Worm (Caenorhabditis elegans) whole organism, young adult: ENCODE results near the gene C05G5.1.

ENCODE experiments used
- B0019.2 ChIP-seq: fragments of 200-800 bp; sonication (Bioruptor generic); conservative IDR thresholded peaks from 2 replicates; pipeline ENCODE4 v1.3.6; 2022; ENCODE audit warnings: missing genetic modification reagents, missing genetic modification characterization, missing compliant biosample characterization
- B0035.1 ChIP-seq: sonication (generic microtip); optimal IDR thresholded peaks from 2 replicates; lab custom pipeline; 2016; ENCODE audit warnings: missing genetic modification characterization, mild to moderate bottlenecking, missing compliant biosample characterization, missing genotype, missing genetic modification reagents
- C17E4.6 ChIP-seq: fragments of 200-800 bp; sonication (Bioruptor generic); IDR thresholded peaks from 2 replicates; pipeline ENCODE4 v1.3.6; 2022; ENCODE audit warnings: missing genetic modification reagents, missing genetic modification characterization, missing compliant biosample characterization
- D2030.7 ChIP-seq: fragments of 200-800 bp; sonication (Bioruptor generic); IDR thresholded peaks from 2 replicates; pipeline ENCODE4 v1.3.6; 2022; ENCODE audit warnings: missing genetic modification reagents, missing genetic modification characterization, missing compliant biosample characterization
- F22D6.2 ChIP-seq: sonication (generic microtip); optimal IDR thresholded peaks from 2 replicates; lab custom pipeline; 2016; ENCODE audit warnings: mild to moderate bottlenecking, missing genetic modification characterization, missing compliant biosample characterization
- F49E8.2 ChIP-seq: sonication (generic microtip); optimal IDR thresholded peaks from 3 replicates; lab custom pipeline; 2017; ENCODE audit warnings: missing genetic modification characterization, mild to moderate bottlenecking, missing compliant biosample characterization, antibody characterized with exemption, moderate library complexity; ENCODE audit not compliant: insufficient read depth
- F55B11.4 ChIP-seq: sonication (generic microtip); optimal IDR thresholded peaks from 2 replicates; lab custom pipeline; 2016; ENCODE audit warnings: missing compliant biosample characterization, missing genetic modification characterization, borderline replicate concordance; ENCODE audit not compliant: insufficient read depth
- F57C9.4 ChIP-seq: sonication (generic microtip); optimal IDR thresholded peaks from 2 replicates; lab custom pipeline; 2017; ENCODE audit warnings: mild to moderate bottlenecking, missing genetic modification characterization, missing compliant biosample characterization
- K11D2.4 ChIP-seq: fragments of 200-800 bp; sonication (Bioruptor generic); IDR thresholded peaks from 2 replicates; pipeline ENCODE4 v1.3.6; 2022; ENCODE audit warnings: missing genetic modification reagents, missing genetic modification characterization, missing compliant biosample characterization
- K12H6.12 ChIP-seq: fragments of 200-800 bp; sonication (Bioruptor generic); optimal IDR thresholded peaks from 2 replicates; lab custom pipeline; 2018; ENCODE audit warnings: mild to moderate bottlenecking, missing genetic modification characterization, missing compliant biosample characterization
- T07F8.4 ChIP-seq: sonication (generic microtip); optimal IDR thresholded peaks from 2 replicates; lab custom pipeline; 2016; ENCODE audit warnings: mild to moderate bottlenecking, missing genetic modification characterization, moderate library complexity, missing compliant biosample characterization
- Y53G8AR.9 ChIP-seq: fragments of 200-800 bp; sonication (Bioruptor generic); conservative IDR thresholded peaks from 2 replicates; pipeline ENCODE4 v1.3.6; 2022; ENCODE audit warnings: missing genetic modification reagents, missing genetic modification characterization, missing compliant biosample characterization
- Y79H2A.3 ChIP-seq: fragments of 200-800 bp; sonication (Bioruptor generic); conservative IDR thresholded peaks from 2 replicates; pipeline ENCODE4 v1.3.6; 2022; ENCODE audit warnings: missing genetic modification reagents, missing genetic modification characterization, missing compliant biosample characterization
- Y95B8A.8 ChIP-seq: fragments of 200-800 bp; sonication (Bioruptor generic); IDR thresholded peaks from 2 replicates; pipeline ENCODE4 v1.3.6; 2022; ENCODE audit warnings: missing genetic modification reagents, missing genetic modification characterization, missing compliant biosample characterization
- ZK185.1 ChIP-seq: sonication (generic microtip); optimal IDR thresholded peaks from 2 replicates; lab custom pipeline; 2016; ENCODE audit warnings: mild to moderate bottlenecking, missing genetic modification characterization, missing compliant biosample characterization; ENCODE audit not compliant: poor library complexity, severe bottlenecking
- akir-1 ChIP-seq: fragments of 200-800 bp; sonication (Bioruptor generic); optimal IDR thresholded peaks from 2 replicates; lab custom pipeline; 2018; ENCODE audit warnings: mild to moderate bottlenecking, missing genetic modification characterization, moderate library complexity, missing compliant biosample characterization
- aptf-2 ChIP-seq: fragments of 200-800 bp; sonication (Bioruptor generic); conservative IDR thresholded peaks from 2 replicates; pipeline ENCODE4 v1.3.6; 2022; ENCODE audit warnings: missing genetic modification reagents, missing genetic modification characterization, missing compliant biosample characterization
- aptf-3 ChIP-seq: fragments of 200-800 bp; sonication (Bioruptor generic); IDR thresholded peaks from 2 replicates; pipeline ENCODE4 v1.3.6; 2022; ENCODE audit warnings: missing genetic modification characterization, missing compliant biosample characterization
- atf-7 ChIP-seq: sonication (generic microtip); optimal IDR thresholded peaks from 2 replicates; lab custom pipeline; 2017; ENCODE audit warnings: mild to moderate bottlenecking, missing genetic modification characterization, missing compliant biosample characterization
- athp-1 ChIP-seq: sonication (generic microtip); optimal IDR thresholded peaks from 2 replicates; lab custom pipeline; 2017; ENCODE audit warnings: mild to moderate bottlenecking, missing genetic modification characterization, missing compliant biosample characterization
- ceh-27 ChIP-seq: fragments of 200-800 bp; sonication (Bioruptor generic); optimal IDR thresholded peaks from 2 replicates; lab custom pipeline; 2018; ENCODE audit warnings: mild to moderate bottlenecking, missing genetic modification characterization, moderate library complexity, missing compliant biosample characterization
- egl-44 ChIP-seq: fragments of 200-800 bp; sonication (Bioruptor generic); IDR thresholded peaks from 2 replicates; pipeline ENCODE4 v1.3.6; 2022; ENCODE audit warnings: missing genetic modification reagents, missing genetic modification characterization, missing compliant biosample characterization
- egrh-3 ChIP-seq: fragments of 200-800 bp; sonication (Bioruptor generic); IDR thresholded peaks from 2 replicates; pipeline ENCODE4 v1.3.6; 2022; ENCODE audit warnings: missing genetic modification reagents, missing genetic modification characterization, missing compliant biosample characterization
- fkh-3 ChIP-seq: sonication (generic microtip); optimal IDR thresholded peaks from 2 replicates; lab custom pipeline; 2016; ENCODE audit warnings: mild to moderate bottlenecking, missing genetic modification characterization, missing compliant biosample characterization
- him-1 ChIP-seq: sonication (generic microtip); optimal IDR thresholded peaks from 2 replicates; lab custom pipeline; 2016; ENCODE audit warnings: missing genotype, missing genetic modification reagents, missing genetic modification characterization, missing compliant biosample characterization
- hmg-1.2 ChIP-seq: fragments of 200-800 bp; sonication (Bioruptor generic); IDR thresholded peaks from 2 replicates; pipeline ENCODE4 v1.3.6; 2022; ENCODE audit warnings: missing genetic modification reagents, missing genetic modification characterization, missing compliant biosample characterization
- hmg-20 ChIP-seq: fragments of 200-800 bp; sonication (Bioruptor generic); IDR thresholded peaks from 2 replicates; pipeline ENCODE4 v1.3.6; 2022; ENCODE audit warnings: missing genetic modification reagents, missing genetic modification characterization, missing compliant biosample characterization
- hsf-1 ChIP-seq: fragments of 200-800 bp; sonication (Bioruptor generic); IDR thresholded peaks from 2 replicates; pipeline ENCODE4 v1.3.6; 2022; ENCODE audit warnings: missing genetic modification reagents, missing genetic modification characterization, missing compliant biosample characterization
- lag-1 ChIP-seq: fragments of 200-800 bp; sonication (Bioruptor generic); IDR thresholded peaks from 2 replicates; pipeline ENCODE4 v1.3.6; 2022; ENCODE audit warnings: missing genetic modification reagents, missing genetic modification characterization, missing compliant biosample characterization
- let-607 ChIP-seq, 2 experiments: fragments of 200-800 bp in 1 of 2; sonication (Bioruptor generic) in 1 of 2; sonication (generic microtip) in 1 of 2; optimal IDR thresholded peaks; 2 replicates each; lab custom pipeline; 2016 to 2018; ENCODE audit warnings: mild to moderate bottlenecking in 2 of 2, missing compliant biosample characterization in 2 of 2, missing genetic modification characterization in 2 of 2, moderate library complexity in 2 of 2, missing genotype in 1 of 2
- lin-26 ChIP-seq: fragments of 200-800 bp; sonication (Bioruptor generic); IDR thresholded peaks from 2 replicates; pipeline ENCODE4 v1.3.6; 2022; ENCODE audit warnings: missing genetic modification reagents, missing genetic modification characterization, missing compliant biosample characterization
- lin-35 ChIP-seq, 3 experiments: fragments of 150-350 bp in 2 of 3; sonication (generic microtip) in 1 of 3; optimal IDR thresholded peaks; 2 replicates each; lab custom pipeline; 2014 to 2018; ENCODE audit warnings: missing biosample characterization in 3 of 3, missing genetic modification characterization in 3 of 3, missing genetic modification reagents in 3 of 3
- lir-1 ChIP-seq: fragments of 200-800 bp; sonication (Bioruptor generic); conservative IDR thresholded peaks from 2 replicates; pipeline ENCODE4 v1.3.6; 2022; ENCODE audit warnings: missing genetic modification reagents, missing genetic modification characterization, missing compliant biosample characterization
- lsl-1 ChIP-seq: fragments of 200-800 bp; sonication (Bioruptor generic); optimal IDR thresholded peaks from 2 replicates; lab custom pipeline; 2018; ENCODE audit warnings: mild to moderate bottlenecking, missing genetic modification characterization, moderate library complexity, missing compliant biosample characterization
- mcd-1 ChIP-seq: fragments of 200-800 bp; sonication (Bioruptor generic); IDR thresholded peaks from 2 replicates; pipeline ENCODE4 v1.3.6; 2022; ENCODE audit warnings: missing genetic modification reagents, missing genetic modification characterization, missing compliant biosample characterization
- mes-4 ChIP-seq: sonication (generic microtip); optimal IDR thresholded peaks from 2 replicates; lab custom pipeline; 2016; ENCODE audit warnings: missing genotype, missing genetic modification characterization, missing compliant biosample characterization
- nhr-179 ChIP-seq: sonication (generic microtip); optimal IDR thresholded peaks from 2 replicates; lab custom pipeline; 2016; ENCODE audit warnings: mild to moderate bottlenecking, missing genetic modification characterization, missing compliant biosample characterization
- nhr-80 ChIP-seq: sonication (generic microtip); optimal IDR thresholded peaks from 2 replicates; lab custom pipeline; 2016; ENCODE audit warnings: missing genetic modification characterization, missing compliant biosample characterization
- pbrm-1 ChIP-seq: fragments of 200-800 bp; sonication (Bioruptor generic); IDR thresholded peaks from 2 replicates; pipeline ENCODE4 v1.3.6; 2022; ENCODE audit warnings: missing genetic modification reagents, missing genetic modification characterization, missing compliant biosample characterization
- rpc-1 ChIP-seq, 2 experiments: fragments of 150-350 bp in 1 of 2; sonication (generic microtip) in 1 of 2; optimal IDR thresholded peaks; 2 replicates each; lab custom pipeline; 2014 to 2018; ENCODE audit warnings: missing biosample characterization in 1 of 2, missing genetic modification characterization in 1 of 2, missing genetic modification reagents in 1 of 2, missing genotype in 1 of 2
- snpc-3.4 ChIP-seq: sonication (generic microtip); optimal IDR thresholded peaks from 2 replicates; lab custom pipeline; 2017; ENCODE audit warnings: missing genetic modification characterization, mild to moderate bottlenecking, missing compliant biosample characterization, antibody characterized with exemption, moderate library complexity, missing genotype, missing genetic modification reagents
- zfh-2 ChIP-seq: fragments of 200-800 bp; sonication (Bioruptor generic); conservative IDR thresholded peaks from 2 replicates; pipeline ENCODE4 v1.3.6; 2022; ENCODE audit warnings: missing genetic modification reagents, missing genetic modification characterization, missing compliant biosample characterization
- ztf-3 ChIP-seq: fragments of 200-800 bp; sonication (Bioruptor generic); optimal IDR thresholded peaks from 2 replicates; lab custom pipeline; 2018; ENCODE audit warnings: mild to moderate bottlenecking, missing genetic modification characterization, missing compliant biosample characterization
- ztf-6 ChIP-seq: fragments of 200-800 bp; sonication (Bioruptor generic); IDR thresholded peaks from 2 replicates; pipeline ENCODE4 v1.3.6; 2022; ENCODE audit warnings: missing genetic modification reagents, missing genetic modification characterization, missing compliant biosample characterization

C05G5.1 gene

DNA sequence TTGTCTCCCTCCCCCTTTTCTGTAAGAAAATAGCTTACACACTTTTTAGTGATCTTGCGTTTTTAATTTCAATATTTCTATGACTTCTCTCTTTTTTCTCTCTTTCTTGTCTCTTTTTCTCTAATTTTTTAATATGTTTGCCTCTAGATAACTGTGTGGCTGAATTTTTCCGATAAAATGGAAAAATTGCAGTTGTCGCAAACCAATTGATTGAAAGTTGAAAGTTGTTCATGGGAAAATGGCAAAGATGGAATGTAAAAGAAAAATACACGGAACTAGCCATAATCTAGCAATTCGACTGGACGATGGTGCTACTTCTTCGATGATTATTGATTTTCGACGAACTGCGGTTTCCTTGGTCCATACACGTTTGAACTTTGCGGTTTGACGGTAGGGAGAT lies 15.9 kb upstream of the C05G5.1 start:
- TF ChIP-seq let-607 (tag; optimal IDR thresholded peaks at IDR 0.05; lab: Kevin White, UChicago) (peak; percentile 7 to 62), ztf-6 (GFP tag; lab: Robert Waterston, UW) (no peak), ceh-27 (GFP tag; lab: Kevin White, UChicago) (no peak), nhr-80 (tag; lab: Kevin White, UChicago) (peak; percentile 71)

- TF ChIP-seq fkh-3 (tag; lab: Kevin White, UChicago) (no peak), lag-1 (GFP tag; lab: Robert Waterston, UW) (no peak), zfh-2 (GFP tag; lab: Robert Waterston, UW) (peak; percentile 97), ztf-3 (GFP tag; lab: Kevin White, UChicago) (no peak), rpc-1 (optimal IDR thresholded peaks at IDR 0.05; lab: Kevin White, UChicago) (no peak), rpc-1 (tag; optimal IDR thresholded peaks at IDR 0.05; lab: Kevin White, UChicago) (no peak), lin-26 (GFP tag; lab: Robert Waterston, UW) (peak; percentile 72), B0019.2 (GFP tag; lab: Robert Waterston, UW) (no peak), athp-1 (tag; lab: Kevin White, UChicago) (no peak), snpc-3.4 (tag; lab: Kevin White, UChicago) (no peak), hsf-1 (GFP tag; lab: Robert Waterston, UW) (no peak), K12H6.12 (peak; percentile 73), atf-7 (tag; lab: Kevin White, UChicago) (peak; percentile 20), B0035.1 (tag; lab: Kevin White, UChicago) (no peak), aptf-2 (GFP tag; lab: Robert Waterston, UW) (no peak), Y53G8AR.9 (GFP tag; lab: Robert Waterston, UW) (0 out of 2 replicates have a peak, but pooled peaks have one; percentile 37), egl-44 (GFP tag; lab: Robert Waterston, UW) (0 out of 2 replicates have a peak, but pooled peaks have one; percentile 66), lir-1 (GFP tag; lab: Robert Waterston, UW) (0 out of 2 replicates have a peak, but pooled peaks have one; percentile 35), T07F8.4 (tag; lab: Kevin White, UChicago) (no peak), aptf-3 (no peak), let-607 (tag; optimal IDR thresholded peaks at IDR 0.05; lab: Kevin White, UChicago) (peak; percentile 93 to 94), mes-4 (no peak), F49E8.2 (tag; lab: Kevin White, UChicago) (no peak), hmg-20 (GFP tag; lab: Robert Waterston, UW) (no peak), F55B11.4 (tag; lab: Kevin White, UChicago) (no peak), egrh-3 (GFP tag; lab: Robert Waterston, UW) (peak; percentile 60; the same call in 1 of the 2 replicates), mcd-1 (GFP tag; lab: Robert Waterston, UW) (peak; percentile 67), akir-1 (GFP tag; lab: Kevin White, UChicago) (peak; percentile 21), Y95B8A.8 (GFP tag; lab: Robert Waterston, UW) (no peak), nhr-179 (tag; lab: Kevin White, UChicago) (no peak), lin-35 (GFP tag; optimal IDR thresholded peaks at IDR 0.05; lab: Kevin White, UChicago) (peak in 1 of 3 experiments; percentile 64), nhr-80 (tag; lab: Kevin White, UChicago) (peak; percentile 99), pbrm-1 (GFP tag; lab: Robert Waterston, UW) (peak; percentile 54; the same call in 1 of the 2 replicates), C17E4.6 (GFP tag; lab: Robert Waterston, UW) (no peak), hmg-1.2 (peak; percentile 81), K11D2.4 (GFP tag; lab: Robert Waterston, UW) (0 out of 2 replicates have a peak, but pooled peaks have one; percentile 55), him-1 (tag; lab: Kevin White, UChicago) (no peak), F57C9.4 (no peak), F22D6.2 (tag; lab: Kevin White, UChicago) (peak; percentile 58), D2030.7 (GFP tag; lab: Robert Waterston, UW) (no peak), ZK185.1 (no peak), lsl-1 (GFP tag; lab: Kevin White, UChicago) (no peak), Y79H2A.3 (GFP tag; lab: Robert Waterston, UW) (no peak)
Measured at ce11 chrX:14753514-14754076, 13.7 kb upstream of the C05G5.1 start, which contains the start of gene sucl-1. Gene sucl-1, plus strand, starts transcription at chrX:14754026.
